Worm (Caenorhabditis elegans) whole organism, young adult: ENCODE results near the gene C06E8.5.
"Not testable (repeated sequence)": the region's sequence is repeated elsewhere in the genome, so short reads cannot be mapped to it uniquely, and the experiment has no call there.

Experiments
- F22D6.2 ChIP-seq: sonication (generic microtip); optimal IDR thresholded peaks from 2 replicates; lab custom pipeline; 2016; ENCODE audit warnings: mild to moderate bottlenecking, missing genetic modification characterization, missing compliant biosample characterization
- F55B11.4 ChIP-seq: sonication (generic microtip); optimal IDR thresholded peaks from 2 replicates; lab custom pipeline; 2016; ENCODE audit warnings: missing compliant biosample characterization, missing genetic modification characterization, borderline replicate concordance; ENCODE audit not compliant: insufficient read depth
- ama-1 ChIP-seq, 3 experiments: fragments of 150-350 bp in 1 of 3; sonication (generic microtip) in 2 of 3; optimal IDR thresholded peaks; 2 replicates each; lab custom pipeline; 2014 to 2018; ENCODE audit warnings: missing biosample characterization in 2 of 3, missing genetic modification characterization in 2 of 3, missing genetic modification reagents in 2 of 3
- cebp-1 ChIP-seq, 2 experiments: fragments of 200-800 bp in 1 of 2; sonication (Bioruptor generic) in 1 of 2; sonication (generic microtip) in 1 of 2; IDR thresholded peaks in 1 of 2; optimal IDR thresholded peaks in 1 of 2; 2 replicates each; pipeline versions ENCODE4 v1.3.6 to Lab custom; 2017 to 2022; ENCODE audit warnings: missing compliant biosample characterization in 2 of 2, missing genetic modification characterization in 2 of 2, mild to moderate bottlenecking in 1 of 2, missing genetic modification reagents in 1 of 2, moderate library complexity in 1 of 2
- ceh-40 ChIP-seq: fragments of 200-800 bp; sonication (Bioruptor generic); IDR thresholded peaks from 2 replicates; pipeline ENCODE4 v1.3.6; 2022; ENCODE audit warnings: missing genetic modification characterization, missing compliant biosample characterization
- efl-1 ChIP-seq: fragments of 150-350 bp; optimal IDR thresholded peaks from 2 replicates; lab custom pipeline; 2014; ENCODE audit warnings: missing biosample characterization, missing genetic modification reagents, missing genetic modification characterization
- lag-1 ChIP-seq: fragments of 200-800 bp; sonication (Bioruptor generic); IDR thresholded peaks from 2 replicates; pipeline ENCODE4 v1.3.6; 2022; ENCODE audit warnings: missing genetic modification reagents, missing genetic modification characterization, missing compliant biosample characterization
- pha-4 ChIP-seq: fragments of 150-350 bp; sonication (generic microtip); optimal IDR thresholded peaks from 2 replicates; lab custom pipeline; 2014; ENCODE audit warnings: missing biosample characterization, missing genetic modification reagents, missing genetic modification characterization
- rcor-1 ChIP-seq: fragments of 200-800 bp; sonication (Bioruptor generic); IDR thresholded peaks from 2 replicates; pipeline ENCODE4 v1.3.6; 2022; ENCODE audit warnings: missing genetic modification reagents, missing genetic modification characterization, missing compliant biosample characterization
- snpc-4 ChIP-seq, 5 experiments: fragments of 150-350 bp in 1 of 5; sonication (generic microtip) in 4 of 5; optimal IDR thresholded peaks; 2 replicates each; lab custom pipeline; 2014 to 2018; ENCODE audit warnings: missing genetic modification characterization in 5 of 5, missing biosample characterization in 3 of 5, antibody characterized with exemption in 2 of 5, mild to moderate bottlenecking in 2 of 5, missing compliant biosample characterization in 2 of 5, missing genotype in 2 of 5, moderate library complexity in 2 of 5, missing genetic modification reagents in 1 of 5
- tbx-9 ChIP-seq: sonication (generic microtip); optimal IDR thresholded peaks from 2 replicates; lab custom pipeline; 2016; ENCODE audit warnings: borderline replicate concordance, missing genetic modification characterization, inconsistent platforms, missing compliant biosample characterization

ce11 chrIII:6985125-6985524 lies 20.1 kb downstream of the C06E8.5 start:
- TF ChIP-seq cebp-1 (GFP tag; IDR thresholded peaks at IDR 0.05; lab: Robert Waterston, UW); cebp-1 (tag; optimal IDR thresholded peaks at IDR 0.05; lab: Kevin White, UChicago); ceh-40 (GFP tag; lab: Robert Waterston, UW); efl-1 (GFP tag; lab: Kevin White, UChicago); lag-1 (GFP tag; lab: Robert Waterston, UW); pha-4 (tag; lab: Kevin White, UChicago); ama-1 (optimal IDR thresholded peaks at IDR 0.05; lab: Kevin White, UChicago); ama-1 (GFP tag; optimal IDR thresholded peaks at IDR 0.05; lab: Kevin White, UChicago); snpc-4 (GFP tag; optimal IDR thresholded peaks at IDR 0.05; lab: Kevin White, UChicago); snpc-4 (tag; optimal IDR thresholded peaks at IDR 0.05; lab: Kevin White, UChicago); F55B11.4; rcor-1; F22D6.2; tbx-9 (tag; lab: Kevin White, UChicago): not testable (repeated sequence)
